Worm (Caenorhabditis elegans) whole organism, midembryonic: ENCODE results near the gene myo-6.

Experiments used
- cog-1 ChIP-seq: sonication (generic microtip); optimal IDR thresholded peaks from 2 replicates; lab custom pipeline; 2016; ENCODE audit warnings: missing genetic modification characterization, missing compliant biosample characterization
- flt-1 ChIP-seq: fragments of 200-800 bp; sonication (Bioruptor generic); IDR thresholded peaks from 2 replicates; pipeline ENCODE4 v1.3.6; 2022; ENCODE audit warnings: missing genetic modification characterization, missing compliant biosample characterization
- med-1 ChIP-seq: sonication (generic microtip); optimal IDR thresholded peaks from 2 replicates; lab custom pipeline; 2017; ENCODE audit warnings: missing genetic modification characterization, mild to moderate bottlenecking, missing compliant biosample characterization, antibody characterized with exemption, missing genetic modification reagents; ENCODE audit not compliant: insufficient read depth
- ref-1 ChIP-seq: fragments of 200-800 bp; sonication (Bioruptor generic); conservative IDR thresholded peaks from 2 replicates; pipeline ENCODE4 v1.3.6; 2022; ENCODE audit warnings: missing genetic modification reagents, missing genetic modification characterization, missing compliant biosample characterization
- tab-1 ChIP-seq: fragments of 200-800 bp; sonication (Bioruptor generic); IDR thresholded peaks from 2 replicates; pipeline ENCODE4 v1.3.6; 2022; ENCODE audit warnings: missing genetic modification characterization, missing compliant biosample characterization
- ztf-23 ChIP-seq: fragments of 200-800 bp; sonication (Bioruptor generic); IDR thresholded peaks from 2 replicates; pipeline ENCODE4 v1.3.6; 2022; ENCODE audit warnings: missing genetic modification reagents, missing genetic modification characterization, missing compliant biosample characterization

DNA sequence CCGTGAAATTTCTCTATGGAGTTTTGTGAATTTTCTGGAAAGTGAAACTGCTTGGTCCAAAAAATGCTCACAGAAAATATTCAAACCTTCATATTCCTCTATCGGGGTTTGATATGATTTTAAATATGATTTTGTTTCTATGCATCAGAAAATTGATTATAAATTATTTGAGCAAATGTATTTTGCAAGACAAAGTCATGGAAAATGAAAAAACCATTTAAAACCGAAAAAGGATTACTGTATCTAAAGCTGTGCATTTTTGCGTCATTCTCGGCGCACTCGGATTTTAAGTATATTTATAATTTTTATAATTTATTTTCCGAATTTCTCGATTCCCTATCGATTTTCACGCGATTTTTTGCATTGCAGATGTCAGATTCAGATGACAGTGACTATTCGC lies 61.9 kb downstream of the myo-6 start, which contains the start of gene pssy-2:
- no peak for TF ChIP-seq ztf-23 (GFP tag; lab: Robert Waterston, UW)
- no peak for TF ChIP-seq ref-1 (GFP tag; lab: Robert Waterston, UW)
- no peak for TF ChIP-seq tab-1 (GFP tag; lab: Robert Waterston, UW)
- TF ChIP-seq cog-1 (tag; lab: Kevin White, UChicago): no peak
- TF ChIP-seq flt-1 (GFP tag; lab: Robert Waterston, UW): no peak
- no peak for TF ChIP-seq med-1 (GFP tag; lab: Kevin White, UChicago)
